Worm (Caenorhabditis elegans) whole organism, L4 larva: Measurements from ENCODE around the gene tctn-1.

Experiments used
- D1046.2 ChIP-seq: fragments of 200-800 bp; sonication (Bioruptor generic); IDR thresholded peaks from 2 replicates; pipeline ENCODE4 v1.3.6; 2022; ENCODE audit warnings: missing genetic modification characterization, missing compliant biosample characterization
- F26F4.8 ChIP-seq: fragments of 200-800 bp; sonication (Bioruptor generic); conservative IDR thresholded peaks from 2 replicates; pipeline ENCODE4 v1.3.6; 2022; ENCODE audit warnings: missing genetic modification characterization, missing compliant biosample characterization
- F49E8.2 ChIP-seq: sonication (generic microtip); optimal IDR thresholded peaks from 2 replicates; lab custom pipeline; 2016; ENCODE audit warnings: missing compliant biosample characterization, mild to moderate bottlenecking, missing genetic modification characterization, borderline replicate concordance
- Y105C5A.15 ChIP-seq: fragments of 200-800 bp; sonication (Bioruptor generic); IDR thresholded peaks from 2 replicates; pipeline ENCODE4 v1.3.6; 2022; ENCODE audit warnings: missing genetic modification characterization, missing compliant biosample characterization
- Y5F2A.4 ChIP-seq: fragments of 200-800 bp; sonication (Bioruptor generic); optimal IDR thresholded peaks from 2 replicates; lab custom pipeline; 2018; ENCODE audit warnings: mild to moderate bottlenecking, missing genetic modification characterization, missing compliant biosample characterization
- aha-1 ChIP-seq: fragments of 150-350 bp; peaks from one replicate; lab custom pipeline; 2014; ENCODE audit warnings: missing biosample characterization, missing genetic modification characterization
- ama-1 ChIP-seq: fragments of 150-350 bp; optimal IDR thresholded peaks from 2 replicates; lab custom pipeline; 2014; ENCODE audit warnings: inconsistent platforms, mixed read lengths
- arid-1 ChIP-seq: fragments of 200-800 bp; sonication (Bioruptor generic); conservative IDR thresholded peaks from 2 replicates; pipeline ENCODE4 v1.3.6; 2022; ENCODE audit warnings: missing genetic modification reagents, missing genetic modification characterization, missing compliant biosample characterization
- ceh-28 ChIP-seq: fragments of 150-350 bp; optimal IDR thresholded peaks from 2 replicates; lab custom pipeline; 2014; ENCODE audit warnings: missing biosample characterization, missing genetic modification reagents, missing genetic modification characterization
- ceh-32 ChIP-seq: sonication (generic microtip); optimal IDR thresholded peaks from 2 replicates; lab custom pipeline; 2016; ENCODE audit warnings: mild to moderate bottlenecking, missing genetic modification characterization, missing compliant biosample characterization; ENCODE audit not compliant: poor library complexity
- ceh-44 ChIP-seq: fragments of 200-800 bp; sonication (Bioruptor generic); IDR thresholded peaks from 2 replicates; pipeline ENCODE4 v1.3.6; 2022; ENCODE audit warnings: missing genetic modification reagents, missing genetic modification characterization, missing compliant biosample characterization
- daf-12 ChIP-seq: fragments of 150-350 bp; optimal IDR thresholded peaks from 2 replicates; lab custom pipeline; 2014; ENCODE audit warnings: missing biosample characterization, missing genetic modification reagents, missing genetic modification characterization
- dmd-6 ChIP-seq: fragments of 200-800 bp; sonication (Bioruptor generic); IDR thresholded peaks from 2 replicates; pipeline ENCODE4 v1.3.6; 2022; ENCODE audit warnings: missing genetic modification reagents, missing genetic modification characterization, missing compliant biosample characterization
- dmd-9 ChIP-seq: fragments of 200-800 bp; sonication (Bioruptor generic); IDR thresholded peaks from 2 replicates; pipeline ENCODE4 v1.3.6; 2022; ENCODE audit warnings: missing genetic modification reagents, missing genetic modification characterization, missing compliant biosample characterization
- dve-1 ChIP-seq: sonication (generic microtip); optimal IDR thresholded peaks from 2 replicates; lab custom pipeline; 2017; ENCODE audit warnings: antibody characterized with exemption, mild to moderate bottlenecking, missing genetic modification characterization, missing compliant biosample characterization; ENCODE audit not compliant: insufficient read depth
- fkh-10 ChIP-seq: fragments of 150-350 bp; optimal IDR thresholded peaks from 2 replicates; lab custom pipeline; 2014; ENCODE audit warnings: missing biosample characterization, missing genetic modification reagents, missing genetic modification characterization
- fos-1 ChIP-seq: fragments of 150-350 bp; optimal IDR thresholded peaks from 2 replicates; lab custom pipeline; 2014; ENCODE audit warnings: missing biosample characterization, missing genetic modification characterization
- hif-1 ChIP-seq, 2 experiments: sonication (generic microtip); optimal IDR thresholded peaks; 2 replicates each; lab custom pipeline; 2016 to 2017; ENCODE audit warnings: missing compliant biosample characterization in 2 of 2, missing genetic modification characterization in 2 of 2, missing genetic modification reagents in 2 of 2, missing genotype in 2 of 2, mild to moderate bottlenecking in 1 of 2
- hlh-30 ChIP-seq: sonication (generic microtip); optimal IDR thresholded peaks from 2 replicates; lab custom pipeline; 2017; ENCODE audit warnings: antibody characterized with exemption, mild to moderate bottlenecking, missing genetic modification characterization, missing compliant biosample characterization; ENCODE audit not compliant: insufficient read depth
- jun-1 ChIP-seq: fragments of 150-350 bp; optimal IDR thresholded peaks from 2 replicates; lab custom pipeline; 2014; ENCODE audit warnings: missing biosample characterization, missing genetic modification reagents, missing genetic modification characterization
- lim-7 ChIP-seq: fragments of 200-800 bp; sonication (Bioruptor generic); IDR thresholded peaks from 2 replicates; pipeline ENCODE4 v1.3.6; 2022; ENCODE audit warnings: missing genetic modification characterization, missing compliant biosample characterization
- lin-15B ChIP-seq: fragments of 150-350 bp; sonication (generic microtip); optimal IDR thresholded peaks from 3 replicates; lab custom pipeline; 2014; ENCODE audit warnings: missing biosample characterization, missing genetic modification characterization
- lin-38 ChIP-seq: fragments of 200-800 bp; sonication (Bioruptor generic); IDR thresholded peaks from 2 replicates; pipeline ENCODE4 v1.3.6; 2022; ENCODE audit warnings: missing genetic modification reagents, missing genetic modification characterization, missing compliant biosample characterization
- lsy-2 ChIP-seq, 2 experiments: fragments of 150-350 bp in 1 of 2; sonication (generic microtip) in 1 of 2; optimal IDR thresholded peaks; 2 replicates each; lab custom pipeline; 2014 to 2017; ENCODE audit warnings: missing biosample characterization in 2 of 2, missing genetic modification characterization in 2 of 2
- madf-5 ChIP-seq, 2 experiments: fragments of 200-800 bp; sonication (Bioruptor generic); IDR thresholded peaks; 2 replicates each; pipeline ENCODE4 v1.3.6; 2022; ENCODE audit warnings: missing compliant biosample characterization in 2 of 2, missing genetic modification characterization in 2 of 2
- madf-9 ChIP-seq: fragments of 200-800 bp; sonication (Bioruptor generic); conservative IDR thresholded peaks from 2 replicates; pipeline ENCODE4 v1.3.6; 2022; ENCODE audit warnings: missing genetic modification reagents, missing genetic modification characterization, missing compliant biosample characterization
- mes-2 ChIP-seq: sonication (generic microtip); optimal IDR thresholded peaks from 2 replicates; lab custom pipeline; 2016; ENCODE audit warnings: missing genotype, mild to moderate bottlenecking, missing genetic modification characterization, missing compliant biosample characterization; ENCODE audit not compliant: poor library complexity, severe bottlenecking
- nhr-10 ChIP-seq: fragments of 150-350 bp; optimal IDR thresholded peaks from 2 replicates; lab custom pipeline; 2014; ENCODE audit warnings: missing biosample characterization, missing genetic modification characterization
- nhr-237 ChIP-seq: sonication (generic microtip); optimal IDR thresholded peaks from 2 replicates; lab custom pipeline; 2017; ENCODE audit warnings: missing biosample characterization, missing genetic modification characterization
- nhr-28 ChIP-seq: fragments of 150-350 bp; optimal IDR thresholded peaks from 2 replicates; lab custom pipeline; 2014; ENCODE audit warnings: missing biosample characterization, missing genetic modification characterization
- nhr-6 ChIP-seq: fragments of 150-350 bp; optimal IDR thresholded peaks from 2 replicates; lab custom pipeline; 2014; ENCODE audit warnings: missing biosample characterization, missing genetic modification characterization
- rbr-2 ChIP-seq: sonication (generic microtip); optimal IDR thresholded peaks from 2 replicates; lab custom pipeline; 2016; ENCODE audit warnings: missing genotype, missing genetic modification characterization, missing compliant biosample characterization
- set-16 ChIP-seq: fragments of 200-800 bp; sonication (Bioruptor generic); IDR thresholded peaks from 2 replicates; pipeline ENCODE4 v1.3.6; 2022; ENCODE audit warnings: missing genetic modification reagents, missing genetic modification characterization, missing compliant biosample characterization
- snpc-1.2 ChIP-seq: fragments of 200-800 bp; sonication (Bioruptor generic); IDR thresholded peaks from 2 replicates; pipeline ENCODE4 v1.3.6; 2022; ENCODE audit warnings: missing genetic modification reagents, missing genetic modification characterization, missing compliant biosample characterization
- unc-130 ChIP-seq: sonication (generic microtip); optimal IDR thresholded peaks from 2 replicates; lab custom pipeline; 2016; ENCODE audit warnings: missing genetic modification reagents, missing genetic modification characterization, missing compliant biosample characterization
- unc-62 ChIP-seq, 3 experiments: fragments of 150-350 bp in 1 of 3; sonication (generic microtip); optimal IDR thresholded peaks in 2 of 3; peaks in 1 of 3; 1 replicate in 1 of 3; 2 replicates in 2 of 3; lab custom pipeline; 2014 to 2017; ENCODE audit warnings: missing biosample characterization in 3 of 3, missing genetic modification characterization in 3 of 3, missing genetic modification reagents in 3 of 3, missing genotype in 1 of 3
- zfp-2 ChIP-seq: sonication (generic microtip); optimal IDR thresholded peaks from 2 replicates; lab custom pipeline; 2016; ENCODE audit warnings: mild to moderate bottlenecking, missing genetic modification characterization, missing compliant biosample characterization
- zip-11 ChIP-seq: fragments of 200-800 bp; sonication (Bioruptor generic); IDR thresholded peaks from 2 replicates; pipeline ENCODE4 v1.3.6; 2022; ENCODE audit warnings: missing genetic modification characterization, missing compliant biosample characterization
- zip-2 ChIP-seq: fragments of 150-350 bp; optimal IDR thresholded peaks from 2 replicates; lab custom pipeline; 2014; ENCODE audit warnings: missing biosample characterization, missing genetic modification characterization

The tctn-1 gene

ce11 chrIV:4715785-4716184 is 31.8 kb downstream of the tctn-1 start, which contains the start of gene miro-1:
TSS of gene miro-1 (minus strand) at chrIV:4715807.
- peak; percentile 85 for TF ChIP-seq lin-38 (GFP tag; lab: Robert Waterston, UW)

- TF ChIP-seq dve-1 (tag; lab: Kevin White, UChicago) (peak; percentile 17), hif-1 (tag; optimal IDR thresholded peaks at IDR 0.05; lab: Kevin White, UChicago) (peak in 1 of 2 experiments; percentile 76), arid-1 (no peak), mes-2 (tag; lab: Kevin White, UChicago) (peak; percentile 92), D1046.2 (no peak), aha-1 (tag; lab: Kevin White, UChicago) (peak; percentile 16), F49E8.2 (tag; lab: Kevin White, UChicago) (no peak), ama-1 (no peak), lin-38 (GFP tag; lab: Robert Waterston, UW) (peak; percentile 54), unc-62 (GFP tag; optimal IDR thresholded peaks at IDR 0.05 in 1 of 2; lab: Kevin White, UChicago) (peak in 1 of 2 experiments; percentile 91), unc-62 (tag; optimal IDR thresholded peaks at IDR 0.05; lab: Kevin White, UChicago) (no peak), unc-130 (peak; percentile 86), ceh-44 (GFP tag; lab: Robert Waterston, UW) (no peak), rbr-2 (tag; lab: Kevin White, UChicago) (peak; percentile 25), zfp-2 (tag; lab: Kevin White, UChicago) (no peak), snpc-1.2 (GFP tag; lab: Robert Waterston, UW) (no peak), dmd-6 (GFP tag; lab: Robert Waterston, UW) (no peak), lsy-2 (tag; optimal IDR thresholded peaks at IDR 0.05; lab: Kevin White, UChicago) (peak in 1 of 2 experiments; percentile 67), lim-7 (GFP tag; lab: Robert Waterston, UW) (no peak), set-16 (GFP tag; lab: Robert Waterston, UW) (no peak), zip-2 (tag; lab: Kevin White, UChicago) (no peak), fkh-10 (GFP tag; lab: Kevin White, UChicago) (no peak), Y5F2A.4 (GFP tag; lab: Kevin White, UChicago) (no peak)
- TF ChIP-seq, all 104 proteins: peak for 9
These were observed 35.3 kb downstream of the tctn-1 start, which contains the start of gene yars-2 for ce11 chrIV:4712376-4712775. TSS of gene yars-2 (minus strand) at chrIV:4712624.

DNA sequence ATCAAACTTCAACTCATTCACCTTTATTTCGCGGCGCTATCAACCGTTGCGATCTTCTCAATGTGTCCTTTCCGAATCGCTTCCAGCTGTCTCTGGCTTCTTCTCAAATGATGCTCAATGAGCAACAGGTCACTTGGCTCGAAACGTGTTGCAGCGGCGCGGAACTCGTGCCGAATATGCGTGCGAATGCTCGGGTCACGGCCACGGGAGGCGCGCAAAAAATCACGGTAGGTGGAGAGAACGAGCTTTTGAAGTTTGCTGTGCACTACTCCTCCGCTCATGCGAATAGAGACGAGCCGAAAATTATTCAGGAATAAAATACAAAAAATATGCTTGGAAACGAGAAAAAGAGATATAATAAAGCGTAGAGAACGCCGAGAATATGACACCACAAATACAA is 37.2 kb downstream of the tctn-1 start, which contains the start of gene cif-1:
TSS of gene cif-1 (minus strand) at position 297 of the 400 bp plus-strand sequence.
- TF ChIP-seq zip-11 (GFP tag; lab: Robert Waterston, UW): no peak
- no peak for TF ChIP-seq F26F4.8
- no peak for TF ChIP-seq unc-130
- no peak for TF ChIP-seq ceh-32 (tag; lab: Kevin White, UChicago)
- no peak for TF ChIP-seq daf-12 (tag; lab: Kevin White, UChicago)
- 0 out of 4 replicates have a peak, but pooled peaks of 1 of the 2 experiments have one; percentile 3 for TF ChIP-seq madf-5 (GFP tag; IDR thresholded peaks at IDR 0.05; lab: Robert Waterston, UW)
- TF ChIP-seq arid-1: 0 out of 2 replicates have a peak, but pooled peaks have one; percentile 16
- TF ChIP-seq fos-1 (tag; lab: Kevin White, UChicago): no peak
- no peak for TF ChIP-seq madf-9 (GFP tag; lab: Robert Waterston, UW)
- TF ChIP-seq Y105C5A.15: no peak
- TF ChIP-seq hlh-30 (tag; lab: Kevin White, UChicago): no peak
- TF ChIP-seq set-16 (GFP tag; lab: Robert Waterston, UW): peak; percentile 61
- no peak for TF ChIP-seq dve-1 (tag; lab: Kevin White, UChicago)
- no peak for TF ChIP-seq nhr-10 (tag; lab: Kevin White, UChicago)
- no peak for TF ChIP-seq ceh-28 (tag; lab: Kevin White, UChicago)
- 0 out of 2 replicates have a peak, but pooled peaks have one; percentile 8 for TF ChIP-seq lin-38 (GFP tag; lab: Robert Waterston, UW)

DNA sequence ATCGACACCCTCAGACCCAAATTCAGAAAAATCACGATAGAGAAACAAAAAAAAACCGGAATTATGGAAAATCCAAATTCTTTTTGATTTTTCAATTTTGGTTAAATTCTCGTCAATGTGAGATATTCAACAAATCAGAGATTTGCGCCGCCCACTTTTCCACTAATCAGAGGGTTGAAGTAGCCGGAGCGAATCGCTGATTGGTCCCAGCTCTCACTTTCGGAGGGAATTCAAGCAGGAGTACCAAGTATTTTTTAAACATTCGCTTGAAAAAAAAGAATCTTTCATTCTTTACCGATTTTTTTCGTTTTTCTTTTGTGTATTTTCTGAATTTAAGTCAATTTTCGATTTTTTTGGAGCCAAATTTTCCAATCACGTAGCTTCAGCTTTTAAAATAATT is 41.7 kb downstream of the tctn-1 start:
- TF ChIP-seq jun-1 (tag; lab: Kevin White, UChicago) (no peak), F26F4.8 (no peak), ceh-28 (tag; lab: Kevin White, UChicago) (no peak), nhr-28 (tag; lab: Kevin White, UChicago) (no peak), D1046.2 (no peak), lin-15B (tag; lab: Kevin White, UChicago) (no peak), mes-2 (tag; lab: Kevin White, UChicago) (no peak), nhr-237 (tag; lab: Kevin White, UChicago) (no peak), nhr-6 (tag; lab: Kevin White, UChicago) (no peak), dmd-9 (no peak)
